Worm (Caenorhabditis elegans) whole organism, L4/young adult: ENCODE measurements around the gene idpp-4.

Experiments
- dao-5 ChIP-seq: sonication (generic microtip); optimal IDR thresholded peaks from 2 replicates; lab custom pipeline; 2016; ENCODE audit warnings: missing genotype, missing genetic modification characterization, moderate library complexity, missing compliant biosample characterization
- him-1 ChIP-seq: sonication (generic microtip); optimal IDR thresholded peaks from 2 replicates; lab custom pipeline; 2016; ENCODE audit warnings: missing genotype, missing genetic modification reagents, missing genetic modification characterization, missing compliant biosample characterization

DNA sequence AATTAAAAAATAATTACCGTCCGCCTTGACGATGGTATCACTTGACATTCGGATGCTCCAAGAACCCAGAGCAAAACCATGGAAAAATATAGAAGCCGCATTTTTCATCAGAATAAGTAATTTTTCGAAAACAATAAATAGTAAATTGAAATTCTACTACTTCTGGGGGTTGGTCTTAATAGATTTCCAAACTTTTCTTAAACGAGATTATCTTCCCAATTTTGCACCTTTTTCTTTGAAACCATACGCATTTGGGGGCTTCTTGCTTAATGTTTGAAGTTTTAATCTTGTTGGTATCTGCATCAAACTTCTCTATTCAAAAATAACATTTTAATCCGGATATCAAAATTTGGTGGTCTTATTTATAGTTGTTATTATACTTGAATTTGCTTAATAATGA, 5.1 kb upstream of the idpp-4 start, which contains the start of gene gcy-5:
- no peak for TF ChIP-seq dao-5 (tag; lab: Kevin White, UChicago)
- TF ChIP-seq him-1 (tag; lab: Kevin White, UChicago): no peak
